Worm (Caenorhabditis elegans): Measurements from ENCODE around the gene D2045.5.
A peak's percentile ranks its signal among the peaks of the same experiment; 100 is the strongest.

Gene D2045.5

ce11 chrIII:10505182-10505581, 35.8 kb upstream of the D2045.5 start, which contains the start of the genes taf-11.3 and urm-1 (continued):
- TF ChIP-seq ceh-90 (tag; optimal IDR thresholded peaks at IDR 0.05), result no peak
- TF ChIP-seq lin-13 (GFP tag; optimal IDR thresholded peaks at IDR 0.05), result peak; percentile 47
- TF ChIP-seq blmp-1 (tag; optimal IDR thresholded peaks at IDR 0.05), result peak; percentile 84
- no peak for TF ChIP-seq ces-1 (GFP tag; optimal IDR thresholded peaks at IDR 0.05)
- TF ChIP-seq ztf-11 (tag; optimal IDR thresholded peaks at IDR 0.05), result peak in 1 of 2 experiments; percentile 67
- peak; percentile 88 for TF ChIP-seq nhr-71 (tag; optimal IDR thresholded peaks at IDR 0.05)
- TF ChIP-seq fkh-10 (GFP tag; optimal IDR thresholded peaks at IDR 0.05), result no peak
- peak; percentile 39 for TF ChIP-seq mef-2 (tag; optimal IDR thresholded peaks at IDR 0.05)
- TF ChIP-seq efl-3 (GFP tag; optimal IDR thresholded peaks at IDR 0.05), result no peak
- TF ChIP-seq nhr-77 (tag; optimal IDR thresholded peaks at IDR 0.05), result peak; percentile 27
- peak; percentile 32 for TF ChIP-seq nhr-237 (tag; optimal IDR thresholded peaks at IDR 0.05)
- TF ChIP-seq ama-1 (optimal IDR thresholded peaks at IDR 0.05), result no peak
- TF ChIP-seq aha-1 (tag; optimal IDR thresholded peaks at IDR 0.05), result no peak
- TF ChIP-seq C34B4.2 (tag; optimal IDR thresholded peaks at IDR 0.05), result no peak
- no peak for TF ChIP-seq sptf-1 (tag; optimal IDR thresholded peaks at IDR 0.05)
- TF ChIP-seq sox-4 (tag; optimal IDR thresholded peaks at IDR 0.05), result peak; percentile 64
- TF ChIP-seq unc-86 (tag; optimal IDR thresholded peaks at IDR 0.05), result peak; percentile 70
- peak; percentile 90 for TF ChIP-seq xbp-1 (tag; optimal IDR thresholded peaks at IDR 0.05)
- TF ChIP-seq swsn-7 (tag; optimal IDR thresholded peaks at IDR 0.05), result peak; percentile 86
- no peak for TF ChIP-seq sup-37 (GFP tag; optimal IDR thresholded peaks at IDR 0.05)
- no peak for TF ChIP-seq egl-27 (tag; optimal IDR thresholded peaks at IDR 0.05)
- no peak for TF ChIP-seq lin-39 (tag; optimal IDR thresholded peaks at IDR 0.05)
- no peak for TF ChIP-seq ceh-63 (GFP tag; optimal IDR thresholded peaks at IDR 0.05)
- peak; percentile 84 for TF ChIP-seq tbx-2 (tag; optimal IDR thresholded peaks at IDR 0.05)
- no peak for TF ChIP-seq lin-14 (GFP tag; optimal IDR thresholded peaks at IDR 0.05)
- TF ChIP-seq snpc-4 (tag; optimal IDR thresholded peaks at IDR 0.05), result peak; percentile 64
- peak; percentile 80 to 86 for TF ChIP-seq efl-1 (optimal IDR thresholded peaks at IDR 0.05)
- peak; percentile 82 to 97 for TF ChIP-seq efl-1 (GFP tag; optimal IDR thresholded peaks at IDR 0.05 in 1 of 2)
- TF ChIP-seq dsc-1 (tag; optimal IDR thresholded peaks at IDR 0.05), result peak; percentile 80
- TF ChIP-seq aly-2 (tag; optimal IDR thresholded peaks at IDR 0.05), result peak; percentile 1
- no peak for TF ChIP-seq alr-1 (tag; optimal IDR thresholded peaks at IDR 0.05; ENCODE audit: borderline replicate concordance)
- TF ChIP-seq hlh-17 (GFP tag; optimal IDR thresholded peaks at IDR 0.05; ENCODE audit: borderline replicate concordance), result no peak
- TF ChIP-seq snu-23 (GFP tag; optimal IDR thresholded peaks at IDR 0.05), result peak; percentile 93
- TF ChIP-seq dpl-1 (GFP tag; optimal IDR thresholded peaks at IDR 0.05), result peak; percentile 76 to 83 (median 80)
- peak; percentile 60 for TF ChIP-seq C04F5.9 (tag; optimal IDR thresholded peaks at IDR 0.05)
- peak; percentile 47 for TF ChIP-seq irx-1 (tag; optimal IDR thresholded peaks at IDR 0.05)
- no peak for TF ChIP-seq ceh-8 (GFP tag; optimal IDR thresholded peaks at IDR 0.05)
- TF ChIP-seq hlh-4 (tag; optimal IDR thresholded peaks at IDR 0.05), result no peak

ce11 chrIII:10503753-10504152, 34.3 kb upstream of the D2045.5 start, which contains the start of gene rab-33:
Gene rab-33 (minus strand): TSS chrIII:10503853.
- no peak for TF ChIP-seq isw-1 (GFP tag; IDR thresholded peaks at IDR 0.05)
- no peak for TF ChIP-seq xbp-1 (tag; optimal IDR thresholded peaks at IDR 0.05)
- no peak for TF ChIP-seq unc-98 (GFP tag; IDR thresholded peaks at IDR 0.05)
- TF ChIP-seq nhr-71 (tag; optimal IDR thresholded peaks at IDR 0.05), result no peak
- no peak for TF ChIP-seq ets-5 (GFP tag; IDR thresholded peaks at IDR 0.05)
- TF ChIP-seq pax-3 (tag; optimal IDR thresholded peaks at IDR 0.05), result no peak
- TF ChIP-seq ceh-88 (GFP tag; IDR thresholded peaks at IDR 0.05), result no peak
- TF ChIP-seq irx-1 (tag; optimal IDR thresholded peaks at IDR 0.05), result no peak
- no peak for TF ChIP-seq fkh-8 (tag; optimal IDR thresholded peaks at IDR 0.05)
- TF ChIP-seq ztf-4 (tag; optimal IDR thresholded peaks at IDR 0.05), result no peak
- TF ChIP-seq zip-4 (GFP tag; optimal IDR thresholded peaks at IDR 0.05), result no peak
- no peak for TF ChIP-seq nhr-11 (tag; optimal IDR thresholded peaks at IDR 0.05)
- TF ChIP-seq fkh-10 (GFP tag; optimal IDR thresholded peaks at IDR 0.05), result no peak
- TF ChIP-seq C34B4.2 (tag; optimal IDR thresholded peaks at IDR 0.05), result no peak
- no peak for TF ChIP-seq Y116A8C.19 (tag; optimal IDR thresholded peaks at IDR 0.05; ENCODE audit: borderline replicate concordance)
- TF ChIP-seq ceh-90 (tag; optimal IDR thresholded peaks at IDR 0.05), result no peak
- no peak for TF ChIP-seq ceh-82 (tag; optimal IDR thresholded peaks at IDR 0.05)

All from whole organism, L1 larva.